In genomic region chrX:10738835-10739371, dm6 we compare ENCODE assay signal across 1 fruit fly cellular context.
TF ChIP-seq lines count a peak whose summit lies in the region.

No protein-coding gene starts in this region.

TF ChIP-seq in whole organism, embryonic, 481 proteins besides CTCF, POLR2A, EP300 and RAD21 (continued from another document):
- TF ChIP-seq Taf1 (GFP tag; IDR thresholded peaks at IDR 0.05; lab: Robert Waterston, UW) (no peak), ab (GFP tag; optimal IDR thresholded peaks at IDR 0.05; lab: Kevin White, UChicago) (no peak), CG3407 (GFP tag; optimal IDR thresholded peaks at IDR 0.05; lab: Kevin White, UChicago) (no peak), Adf1 (GFP tag; IDR thresholded peaks at IDR 0.05; lab: Robert Waterston, UW) (peak; percentile 46), otp (GFP tag; IDR thresholded peaks at IDR 0.05; lab: Robert Waterston, UW) (no peak), CG14050 (GFP tag; IDR thresholded peaks at IDR 0.05; lab: Robert Waterston, UW) (no peak), wdn (GFP tag; IDR thresholded peaks at IDR 0.05; lab: Robert Waterston, UW) (no peak), tup (GFP tag; optimal IDR thresholded peaks at IDR 0.05; lab: Kevin White, UChicago) (no peak), CG8290 (GFP tag; optimal IDR thresholded peaks at IDR 0.05; lab: Kevin White, UChicago) (peak; percentile 17), CG8290 (tag; optimal IDR thresholded peaks at IDR 0.05; lab: Kevin White, UChicago) (peak in 1 of 2 experiments; percentile 30), Doc2 (GFP tag; IDR thresholded peaks at IDR 0.05; lab: Robert Waterston, UW) (no peak), CG16813 (GFP tag; IDR thresholded peaks at IDR 0.05; lab: Robert Waterston, UW; ENCODE audit: partially characterized antibody) (no peak), crol (GFP tag; IDR thresholded peaks at IDR 0.05; lab: Robert Waterston, UW) (peak; percentile 93), Ravus (GFP tag; IDR thresholded peaks at IDR 0.05; lab: Robert Waterston, UW) (no peak), Atf6 (GFP tag; IDR thresholded peaks at IDR 0.05; lab: Robert Waterston, UW) (no peak), MESR4 (GFP tag; optimal IDR thresholded peaks at IDR 0.05; lab: Kevin White, UChicago) (no peak), CrebB (tag; optimal IDR thresholded peaks at IDR 0.05; lab: Kevin White, UChicago) (peak; percentile 19), CG11085 (GFP tag; IDR thresholded peaks at IDR 0.05; lab: Robert Waterston, UW) (no peak), ATbp (GFP tag; optimal IDR thresholded peaks at IDR 0.05; lab: Kevin White, UChicago) (peak; percentile 2), CG30020 (tag; optimal IDR thresholded peaks at IDR 0.05; lab: Kevin White, UChicago) (no peak), Spps (tag; optimal IDR thresholded peaks at IDR 0.05; lab: Kevin White, UChicago) (no peak), CG4854 (GFP tag; optimal IDR thresholded peaks at IDR 0.05; lab: Kevin White, UChicago) (no peak), knrl (GFP tag; IDR thresholded peaks at IDR 0.05; lab: Robert Waterston, UW; ENCODE audit: partially characterized antibody) (no peak), MTF-1 (GFP tag; optimal IDR thresholded peaks at IDR 0.05; lab: Kevin White, UChicago; ENCODE audit: borderline replicate concordance) (no peak), seq (GFP tag; IDR thresholded peaks at IDR 0.05; lab: Robert Waterston, UW) (no peak), CG10979 (tag; optimal IDR thresholded peaks at IDR 0.05; lab: Kevin White, UChicago) (no peak), zen (tag; optimal IDR thresholded peaks at IDR 0.05; lab: Kevin White, UChicago) (no peak), gsb-n (tag; optimal IDR thresholded peaks at IDR 0.05; lab: Kevin White, UChicago) (peak; percentile 29), ham (GFP tag; IDR thresholded peaks at IDR 0.05; lab: Robert Waterston, UW) (no peak), Hr51 (GFP tag; optimal IDR thresholded peaks at IDR 0.05; lab: Kevin White, UChicago) (no peak), BEAF-32 (GFP tag; optimal IDR thresholded peaks at IDR 0.05; lab: Kevin White, UChicago) (no peak), CHES-1-like (GFP tag; optimal IDR thresholded peaks at IDR 0.05; lab: Kevin White, UChicago) (peak; percentile 8), abd-A (tag; optimal IDR thresholded peaks at IDR 0.05; lab: Kevin White, UChicago) (peak; percentile 39), CG5953 (GFP tag; IDR thresholded peaks at IDR 0.05; lab: Robert Waterston, UW) (no peak), CG12942 (GFP tag; optimal IDR thresholded peaks at IDR 0.05; lab: Kevin White, UChicago) (no peak), tna (GFP tag; IDR thresholded peaks at IDR 0.05; lab: Robert Waterston, UW; ENCODE audit: partially characterized antibody) (no peak), CG10431 (GFP tag; optimal IDR thresholded peaks at IDR 0.05; lab: Kevin White, UChicago) (no peak), row (GFP tag; IDR thresholded peaks at IDR 0.05; lab: Robert Waterston, UW) (no peak), CG8944 (GFP tag; optimal IDR thresholded peaks at IDR 0.05; lab: Kevin White, UChicago) (no peak), CG9437 (GFP tag; optimal IDR thresholded peaks at IDR 0.05; lab: Kevin White, UChicago) (no peak), CG14667 (GFP tag; IDR thresholded peaks at IDR 0.05; lab: Robert Waterston, UW) (no peak), sr (GFP tag; IDR thresholded peaks at IDR 0.05; lab: Robert Waterston, UW) (0 out of 3 replicates have a peak, but pooled peaks have one; percentile 17), CG1832 (GFP tag; optimal IDR thresholded peaks at IDR 0.05; lab: Kevin White, UChicago) (peak; percentile 73), CG2199 (GFP tag; IDR thresholded peaks at IDR 0.05; lab: Robert Waterston, UW) (0 out of 3 replicates have a peak, but pooled peaks have one; percentile 24), Nf-YA (GFP tag; IDR thresholded peaks at IDR 0.05; lab: Robert Waterston, UW) (no peak), jumu (GFP tag; optimal IDR thresholded peaks at IDR 0.05; lab: Kevin White, UChicago) (no peak), CG12659 (GFP tag; optimal IDR thresholded peaks at IDR 0.05; lab: Kevin White, UChicago) (no peak), kni (GFP tag; optimal IDR thresholded peaks at IDR 0.05; lab: Kevin White, UChicago) (peak; percentile 57), eyg (GFP tag; optimal IDR thresholded peaks at IDR 0.05; lab: Kevin White, UChicago) (peak; percentile 3), MBD-R2 (GFP tag; IDR thresholded peaks at IDR 0.05; lab: Robert Waterston, UW) (no peak), CG31365 (tag; optimal IDR thresholded peaks at IDR 0.05; lab: Kevin White, UChicago) (no peak), kay (GFP tag; optimal IDR thresholded peaks at IDR 0.05; lab: Kevin White, UChicago) (no peak), Usf (GFP tag; optimal IDR thresholded peaks at IDR 0.05; lab: Kevin White, UChicago) (no peak), bcd (GFP tag; optimal IDR thresholded peaks at IDR 0.05; lab: Kevin White, UChicago) (peak; percentile 13), crp (GFP tag; optimal IDR thresholded peaks at IDR 0.05; lab: Kevin White, UChicago) (no peak), CG10543 (GFP tag; optimal IDR thresholded peaks at IDR 0.05; lab: Kevin White, UChicago) (peak; percentile 62), insv (GFP tag; optimal IDR thresholded peaks at IDR 0.05; lab: Kevin White, UChicago) (no peak), CG34224 (GFP tag; IDR thresholded peaks at IDR 0.05; lab: Robert Waterston, UW; ENCODE audit: partially characterized antibody) (0 out of 3 replicates have a peak, but pooled peaks have one; percentile 45), her (GFP tag; optimal IDR thresholded peaks at IDR 0.05; lab: Kevin White, UChicago) (no peak), D19B (GFP tag; optimal IDR thresholded peaks at IDR 0.05; lab: Kevin White, UChicago) (no peak), wek (GFP tag; optimal IDR thresholded peaks at IDR 0.05; lab: Kevin White, UChicago) (no peak), sob (GFP tag; IDR thresholded peaks at IDR 0.05; lab: Robert Waterston, UW) (no peak), zfh1 (GFP tag; IDR thresholded peaks at IDR 0.05; lab: Robert Waterston, UW) (0 out of 3 replicates have a peak, but pooled peaks have one; percentile 32), usp (GFP tag; optimal IDR thresholded peaks at IDR 0.05; lab: Kevin White, UChicago) (no peak), Oaz (GFP tag; IDR thresholded peaks at IDR 0.05; lab: Robert Waterston, UW) (no peak), CG12744 (GFP tag; optimal IDR thresholded peaks at IDR 0.05; lab: Kevin White, UChicago) (no peak), CG4707 (GFP tag; optimal IDR thresholded peaks at IDR 0.05; lab: Kevin White, UChicago) (peak; percentile 9), lola (GFP tag; optimal IDR thresholded peaks at IDR 0.05; lab: Kevin White, UChicago) (no peak), CG4820 (GFP tag; optimal IDR thresholded peaks at IDR 0.05; lab: Kevin White, UChicago) (no peak), dmrt99B (tag; optimal IDR thresholded peaks at IDR 0.05; lab: Kevin White, UChicago) (no peak), CG4328 (GFP tag; optimal IDR thresholded peaks at IDR 0.05; lab: Kevin White, UChicago) (no peak), CG12769 (tag; optimal IDR thresholded peaks at IDR 0.05; lab: Kevin White, UChicago) (peak; percentile 79), CG32772 (GFP tag; IDR thresholded peaks at IDR 0.05; lab: Robert Waterston, UW) (no peak), ken (GFP tag; IDR thresholded peaks at IDR 0.05; lab: Robert Waterston, UW) (no peak), Hr78 (GFP tag; optimal IDR thresholded peaks at IDR 0.05; lab: Kevin White, UChicago) (peak in 1 of 2 experiments; percentile 19), Vsx1 (GFP tag; optimal IDR thresholded peaks at IDR 0.05; lab: Kevin White, UChicago) (peak; percentile 18), cg (GFP tag; optimal IDR thresholded peaks at IDR 0.05; lab: Kevin White, UChicago) (peak; percentile 29), tio (GFP tag; optimal IDR thresholded peaks at IDR 0.05; lab: Kevin White, UChicago) (no peak), sug (tag; optimal IDR thresholded peaks at IDR 0.05; lab: Kevin White, UChicago) (no peak), CG31441 (GFP tag; IDR thresholded peaks at IDR 0.05; lab: Robert Waterston, UW) (0 out of 2 replicates have a peak, but pooled peaks have one; percentile 13), Lpt (GFP tag; optimal IDR thresholded peaks at IDR 0.05; lab: Kevin White, UChicago) (no peak), TFAM (GFP tag; optimal IDR thresholded peaks at IDR 0.05; lab: Kevin White, UChicago) (no peak), Sox102F (GFP tag; optimal IDR thresholded peaks at IDR 0.05; lab: Kevin White, UChicago) (no peak), CG31388 (GFP tag; optimal IDR thresholded peaks at IDR 0.05; lab: Kevin White, UChicago) (no peak), crc (GFP tag; optimal IDR thresholded peaks at IDR 0.05; lab: Kevin White, UChicago) (no peak), bsh (GFP tag; optimal IDR thresholded peaks at IDR 0.05; lab: Kevin White, UChicago) (peak in 1 of 2 experiments; percentile 25), Abd-B (GFP tag; optimal IDR thresholded peaks at IDR 0.05; lab: Kevin White, UChicago) (peak; percentile 36), CG18764 (GFP tag; optimal IDR thresholded peaks at IDR 0.05; lab: Kevin White, UChicago) (no peak), CG18476 (GFP tag; optimal IDR thresholded peaks at IDR 0.05; lab: Kevin White, UChicago) (no peak), Jarid2 (GFP tag; optimal IDR thresholded peaks at IDR 0.05; lab: Kevin White, UChicago) (no peak), Fer2 (tag; optimal IDR thresholded peaks at IDR 0.05; lab: Kevin White, UChicago) (no peak), mld (GFP tag; IDR thresholded peaks at IDR 0.05; lab: Robert Waterston, UW; ENCODE audit: partially characterized antibody) (no peak)
